Worm (Caenorhabditis elegans): ENCODE measurements around the gene ZC443.2.

The ZC443.2 gene

DNA sequence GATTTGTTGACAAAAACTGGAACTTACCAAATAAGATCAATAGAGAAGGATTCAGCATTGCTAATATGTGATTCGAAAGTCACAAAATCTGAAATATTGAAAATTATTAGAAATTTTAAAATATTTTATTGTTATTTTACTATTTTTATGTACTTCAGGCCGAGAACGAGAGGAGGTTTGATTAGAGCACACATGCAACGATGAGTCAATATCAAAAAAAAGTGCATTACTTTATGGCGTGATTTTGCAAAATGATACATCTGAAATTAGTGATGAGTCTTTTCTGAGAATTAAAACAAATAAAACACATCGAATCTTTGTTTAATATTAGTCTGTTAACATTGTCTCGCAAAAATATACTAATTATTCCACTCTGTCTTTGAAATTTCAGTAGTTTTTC, 33.8 kb upstream of the ZC443.2 start:
- TF ChIP-seq attf-3 (GFP tag; conservative IDR thresholded peaks at IDR 0.05) (no peak), bed-2 (GFP tag; IDR thresholded peaks at IDR 0.05) (no peak), snpc-1.1 (tag; optimal IDR thresholded peaks at IDR 0.05; ENCODE audit: insufficient read depth) (no peak), unc-130 (GFP tag; optimal IDR thresholded peaks at IDR 0.05) (no peak), F10E7.11 (tag; optimal IDR thresholded peaks at IDR 0.05) (no peak), dpff-1 (tag; optimal IDR thresholded peaks at IDR 0.05) (no peak), cebp-2 (GFP tag; IDR thresholded peaks at IDR 0.05) (no peak), lin-40 (tag; optimal IDR thresholded peaks at IDR 0.05) (no peak), T26A5.8 (tag; optimal IDR thresholded peaks at IDR 0.05) (no peak), sptf-2 (GFP tag; optimal IDR thresholded peaks at IDR 0.05) (no peak), tbp1 (GFP tag; optimal IDR thresholded peaks at IDR 0.05) (no peak)

DNA sequence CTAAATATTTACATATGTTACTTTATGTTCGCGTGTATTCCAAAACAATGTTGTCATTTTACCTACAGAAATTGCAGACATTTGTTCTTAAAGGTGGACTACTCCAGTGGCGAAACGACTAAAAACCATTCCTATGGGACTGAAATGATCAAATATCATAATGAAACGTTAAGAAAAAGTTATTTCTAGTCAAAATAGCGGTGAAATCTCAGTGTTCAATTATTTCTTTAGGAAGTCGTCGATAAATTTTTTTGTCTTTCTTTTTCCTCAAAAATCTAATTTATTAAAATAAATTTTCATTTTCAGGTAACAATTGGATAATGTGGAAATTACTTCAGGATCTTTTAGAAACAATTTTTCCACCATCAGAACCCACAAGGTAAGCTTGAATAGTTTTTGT, 24.4 kb upstream of the ZC443.2 start, which contains the start of gene C44H9.4:
C44H9.4 (plus strand) TSS at position 301 of the 400 bp plus-strand sequence.
- TF ChIP-seq aptf-3 (GFP tag; IDR thresholded peaks at IDR 0.05) = no peak

DNA sequence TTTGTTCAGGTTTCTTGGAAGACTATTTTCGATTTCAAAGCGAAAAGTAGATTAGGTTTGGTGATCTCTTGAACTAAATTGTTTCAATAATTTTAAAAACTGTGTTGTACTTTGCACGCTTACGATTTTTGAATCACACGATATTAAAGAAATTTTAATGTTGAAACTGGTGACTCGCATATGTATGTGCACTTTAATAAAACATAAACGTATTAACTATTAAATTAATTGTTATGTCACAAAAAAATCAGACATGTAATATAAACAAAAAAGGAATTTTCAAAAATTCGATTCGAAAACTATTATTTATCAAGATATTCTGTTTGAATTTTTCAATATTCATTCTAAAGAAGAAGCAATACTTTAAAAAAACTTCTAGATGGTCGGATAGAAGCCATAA, 16.2 kb upstream of the ZC443.2 start, which contains the start of gene ugt-15:
ugt-15 (plus strand) TSS at position 301 of the 400 bp plus-strand sequence.
- TF ChIP-seq cebp-1 (GFP tag; IDR thresholded peaks at IDR 0.05) (no peak), cebp-1 (tag; optimal IDR thresholded peaks at IDR 0.05) (no peak), nhr-80 (tag; optimal IDR thresholded peaks at IDR 0.05) (peak; percentile 18)

DNA sequence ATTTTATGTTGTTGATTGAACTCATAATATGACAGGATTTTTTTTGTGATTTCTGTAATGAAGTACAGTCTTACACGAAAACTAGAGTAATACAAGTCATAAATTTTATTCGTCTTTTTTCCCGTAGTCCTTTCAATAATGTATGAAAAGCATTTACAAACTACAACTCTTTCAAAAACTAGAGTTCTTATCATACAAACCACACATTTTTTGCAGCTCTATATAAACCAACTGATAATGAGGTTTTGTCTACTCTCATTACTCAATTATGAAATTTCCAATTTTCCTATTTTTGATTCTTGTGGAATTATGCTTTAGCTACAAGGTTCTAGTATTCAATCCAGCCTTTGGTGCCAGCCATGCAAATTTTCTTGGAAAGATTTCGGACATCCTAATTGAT, 13.8 kb upstream of the ZC443.2 start, which contains the start of gene ugt-16:
ugt-16 (plus strand) TSS at position 248 of the 400 bp plus-strand sequence.
- TF ChIP-seq tbx-9 (tag; optimal IDR thresholded peaks at IDR 0.05; ENCODE audit: borderline replicate concordance) (no peak), atf-7 (tag; optimal IDR thresholded peaks at IDR 0.05) (no peak), hlh-26 (GFP tag; conservative IDR thresholded peaks at IDR 0.05) (no peak), ztf-18 (tag; optimal IDR thresholded peaks at IDR 0.05) (no peak), repo-1 (tag; optimal IDR thresholded peaks at IDR 0.05) (no peak), nhr-80 (tag; optimal IDR thresholded peaks at IDR 0.05) (peak; percentile 51)

DNA sequence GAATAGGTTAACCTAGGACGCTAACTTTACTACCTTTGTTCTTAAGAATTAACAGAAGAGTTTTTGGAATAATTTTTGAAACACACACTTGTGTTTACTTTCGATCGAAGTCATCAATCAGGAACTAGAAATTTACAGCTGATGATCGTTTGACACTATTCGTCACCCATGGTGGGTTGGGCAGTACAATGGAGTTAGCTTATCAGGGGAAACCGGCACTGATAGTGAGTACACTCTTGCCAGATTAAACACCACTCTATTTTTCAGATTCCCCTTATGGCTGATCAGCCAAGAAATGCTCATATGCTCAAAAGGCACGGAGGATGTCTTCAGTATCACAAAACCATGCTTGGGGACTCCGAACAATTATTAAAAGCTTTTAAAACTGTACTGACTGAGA, 11.1 kb upstream of the ZC443.2 start:
- TF ChIP-seq nhr-80 (tag; optimal IDR thresholded peaks at IDR 0.05) = peak; percentile 46
- TF ChIP-seq ztf-25 (GFP tag; IDR thresholded peaks at IDR 0.05) = no peak

DNA sequence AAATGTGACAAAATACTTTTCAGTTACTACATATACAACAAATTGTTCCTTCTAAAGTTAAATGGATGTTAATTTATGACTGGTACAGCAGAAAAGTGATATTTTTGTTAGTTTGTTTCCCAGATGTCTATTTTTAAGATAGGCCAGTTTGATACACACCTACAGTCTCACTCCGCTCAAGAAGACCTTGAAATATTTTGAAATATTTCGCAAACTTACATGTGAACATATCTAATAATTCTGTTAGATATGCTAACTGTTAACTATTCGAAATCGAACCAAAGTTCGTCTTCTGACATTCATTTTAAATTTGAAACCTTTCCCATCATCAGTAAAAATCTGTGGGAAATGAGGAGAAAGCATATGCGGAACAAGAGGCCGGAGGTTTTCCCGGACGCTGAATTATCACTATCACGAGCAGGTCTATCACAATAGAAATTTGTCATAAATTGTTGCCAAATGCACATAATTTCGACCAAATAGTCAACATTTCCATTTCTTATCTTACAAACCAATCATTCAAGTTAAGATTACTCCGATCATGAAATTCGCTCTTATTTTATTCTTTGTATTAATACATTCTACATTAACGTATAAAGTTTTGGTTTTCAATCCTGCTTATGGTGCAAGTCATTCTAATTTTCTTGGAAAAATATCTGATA, 8.9 kb upstream of the ZC443.2 start, which contains the start of the genes ZC443.4 and ugt-18:
ZC443.4 (minus strand) TSS at position 95 of the 662 bp plus-strand sequence.
ugt-18 (plus strand) TSS at position 469 of the 662 bp plus-strand sequence.
- peak; percentile 5 for TF ChIP-seq nhr-80 (tag; optimal IDR thresholded peaks at IDR 0.05)
- no peak for TF ChIP-seq dpff-1 (tag; optimal IDR thresholded peaks at IDR 0.05)
- TF ChIP-seq ztf-18 (tag; optimal IDR thresholded peaks at IDR 0.05) = no peak
- TF ChIP-seq ceh-58 (GFP tag; IDR thresholded peaks at IDR 0.05) = no peak

DNA sequence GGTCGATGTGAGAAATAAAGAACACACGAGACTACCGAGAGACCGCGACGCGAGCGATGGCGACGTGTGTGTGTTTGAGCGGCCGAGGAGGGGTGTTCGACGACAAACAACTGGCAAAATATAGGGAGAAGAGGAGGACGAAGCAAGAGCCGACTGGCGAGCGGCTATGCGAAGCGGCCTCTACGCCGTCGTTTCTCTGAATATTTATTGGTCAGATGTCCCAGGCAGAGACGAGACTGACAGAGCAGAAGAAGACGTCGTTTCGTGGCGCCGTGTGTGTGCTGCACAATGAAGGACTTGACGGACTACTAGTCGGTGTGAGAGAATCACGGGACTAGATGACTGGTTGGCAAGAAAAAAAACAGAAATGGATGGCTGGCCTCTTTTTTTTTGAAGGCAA, 8.2 kb upstream of the ZC443.2 start:
- TF ChIP-seq mcd-1 (GFP tag; IDR thresholded peaks at IDR 0.05) (no peak), F23B12.7 (tag; optimal IDR thresholded peaks at IDR 0.05; ENCODE audit: insufficient read depth) (no peak), hrde-1 (tag; optimal IDR thresholded peaks at IDR 0.05; ENCODE audit: borderline replicate concordance) (no peak), cebp-1 (GFP tag; IDR thresholded peaks at IDR 0.05) (0 out of 2 replicates have a peak, but pooled peaks have one; percentile 13), cebp-1 (tag; optimal IDR thresholded peaks at IDR 0.05) (peak; percentile 52), ztf-18 (tag; optimal IDR thresholded peaks at IDR 0.05) (peak; percentile 4), ceh-27 (GFP tag; optimal IDR thresholded peaks at IDR 0.05) (no peak), pbrm-1 (GFP tag; IDR thresholded peaks at IDR 0.05) (peak; percentile 57; the same call in 1 of the 2 replicates), K12H6.12 (tag; optimal IDR thresholded peaks at IDR 0.05) (peak; percentile 64), K11D2.4 (GFP tag; IDR thresholded peaks at IDR 0.05) (no peak), dox-1 (GFP tag; IDR thresholded peaks at IDR 0.05) (0 out of 2 replicates have a peak, but pooled peaks have one; percentile 39), sptf-2 (GFP tag; optimal IDR thresholded peaks at IDR 0.05) (no peak), attf-5 (GFP tag; optimal IDR thresholded peaks at IDR 0.05) (peak; percentile 50), egl-44 (GFP tag; IDR thresholded peaks at IDR 0.05) (no peak), lin-35 (GFP tag; optimal IDR thresholded peaks at IDR 0.05) (no peak), nhr-27 (tag; optimal IDR thresholded peaks at IDR 0.05) (no peak), madf-10 (tag; optimal IDR thresholded peaks at IDR 0.05) (peak; percentile 71), mes-4 (tag; optimal IDR thresholded peaks at IDR 0.05) (no peak)
